Worm (Caenorhabditis elegans) whole organism, L3 larva: ENCODE data around the gene F59B2.15.

ENCODE experiments used
- ama-1 ChIP-seq: fragments of 150-350 bp; optimal IDR thresholded peaks from 2 replicates; lab custom pipeline; 2018
- elt-3 ChIP-seq, 3 experiments: fragments of 150-350 bp in 1 of 3; sonication (generic microtip) in 2 of 3; optimal IDR thresholded peaks; 2 replicates in 2 of 3; 4 replicates in 1 of 3; lab custom pipeline; 2014 to 2017; ENCODE audit warnings: missing biosample characterization in 3 of 3, missing genetic modification characterization in 3 of 3
- unc-62 ChIP-seq: fragments of 150-350 bp; sonication (generic microtip); optimal IDR thresholded peaks from 4 replicates; lab custom pipeline; 2014; ENCODE audit warnings: missing biosample characterization, missing genetic modification reagents, missing genetic modification characterization

- TF ChIP-seq elt-3 (tag; optimal IDR thresholded peaks at IDR 0.05; lab: Kevin White, UChicago) (no peak), ama-1 (lab: Kevin White, UChicago) (no peak), unc-62 (GFP tag; lab: Kevin White, UChicago) (no peak)
Measured at ce11 chrIII:9026951-9027350, 24.5 kb upstream of the F59B2.15 start, which contains the start of gene F59B2.13.
